Fruit fly (Drosophila melanogaster) whole organism, wandering third instar larva: ENCODE results near the gene Ror.

Experiments
- CG9705 ChIP-seq: fragments of 200-800 bp; sonication (Bioruptor generic); optimal IDR thresholded peaks from 2 replicates; lab custom pipeline; 2018; ENCODE audit warnings: missing biosample characterization, mild to moderate bottlenecking, missing genetic modification characterization
- Dfd ChIP-seq: fragments of >200 bp; optimal IDR thresholded peaks from 2 replicates; lab custom pipeline; 2017; ENCODE audit warnings: missing biosample characterization, missing genetic modification characterization
- Dif ChIP-seq: fragments of 200-275, 200-300 bp; sonication (Bioruptor generic); optimal IDR thresholded peaks from 2 replicates; lab custom pipeline; 2018; ENCODE audit warnings: missing biosample characterization, missing genetic modification characterization; ENCODE audit not compliant: partially characterized antibody
- GATAd ChIP-seq: sonication (Bioruptor generic); optimal IDR thresholded peaks from 2 replicates; lab custom pipeline; 2016; ENCODE audit warnings: missing biosample characterization, missing genetic modification characterization
- HLH106 ChIP-seq: fragments of 200-800 bp; optimal IDR thresholded peaks from 3 replicates; lab custom pipeline; 2019; ENCODE audit warnings: missing biosample characterization, mild to moderate bottlenecking, missing genetic modification characterization, moderate library complexity
- Hnf4 ChIP-seq: fragments of 200-800 bp; sonication (Bioruptor generic); optimal IDR thresholded peaks from 2 replicates; lab custom pipeline; 2016; ENCODE audit warnings: missing biosample characterization, mild to moderate bottlenecking, missing genetic modification characterization
- Hr78 ChIP-seq: fragments of >200 bp; optimal IDR thresholded peaks from 2 replicates; lab custom pipeline; 2017; ENCODE audit warnings: missing biosample characterization, missing genetic modification characterization
- Hr83 ChIP-seq: fragments of 200-300 bp; sonication (Bioruptor generic); optimal IDR thresholded peaks from 2 replicates; lab custom pipeline; 2016; ENCODE audit warnings: missing biosample characterization, mild to moderate bottlenecking, missing genetic modification characterization, moderate library complexity; ENCODE audit not compliant: poor library complexity, severe bottlenecking
- Jra ChIP-seq: sonication (Bioruptor generic); optimal IDR thresholded peaks from 2 replicates; lab custom pipeline; 2016; ENCODE audit warnings: missing biosample characterization, missing genetic modification characterization
- Mio ChIP-seq: sonication (Bioruptor generic); optimal IDR thresholded peaks from 2 replicates; lab custom pipeline; 2016; ENCODE audit warnings: missing biosample characterization, missing genetic modification characterization
- N ChIP-seq: fragments of >200 bp; optimal IDR thresholded peaks from 2 replicates; lab custom pipeline; 2018; ENCODE audit warnings: missing biosample characterization, missing external identifiers, missing genetic modification characterization
- OdsH ChIP-seq: fragments of 200-800 bp; sonication (Bioruptor generic); optimal IDR thresholded peaks from 2 replicates; lab custom pipeline; 2016; ENCODE audit warnings: missing biosample characterization, mild to moderate bottlenecking, missing genetic modification characterization
- Rel ChIP-seq, 2 experiments: fragments of 200-800 bp; sonication (Bioruptor generic) in 1 of 2; optimal IDR thresholded peaks; 2 replicates in 1 of 2; 3 replicates in 1 of 2; lab custom pipeline; 2016 to 2019; ENCODE audit warnings: mild to moderate bottlenecking in 2 of 2, missing biosample characterization in 2 of 2, missing genetic modification characterization in 2 of 2, moderate library complexity in 1 of 2
- Sp1 ChIP-seq: fragments of 200-800 bp; sonication (Bioruptor generic); optimal IDR thresholded peaks from 3 replicates; lab custom pipeline; 2019; ENCODE audit warnings: missing biosample characterization, mild to moderate bottlenecking, missing genetic modification characterization, moderate library complexity
- Vsx2 ChIP-seq: fragments of 200-300, 225-300 bp; sonication (Bioruptor generic); optimal IDR thresholded peaks from 2 replicates; lab custom pipeline; 2018; ENCODE audit warnings: missing biosample characterization, missing genetic modification characterization; ENCODE audit not compliant: partially characterized antibody
- br ChIP-seq: fragments of 200-800 bp; sonication (Bioruptor generic); optimal IDR thresholded peaks from 2 replicates; lab custom pipeline; 2016; ENCODE audit warnings: missing biosample characterization, missing genetic modification characterization
- brk ChIP-seq: fragments of 200-800 bp; sonication (Bioruptor generic); optimal IDR thresholded peaks from 2 replicates; lab custom pipeline; 2016; ENCODE audit warnings: missing biosample characterization, mild to moderate bottlenecking, missing genetic modification characterization
- dl ChIP-seq, 2 experiments: fragments of 175-275, 200-275 bp in 1 of 2; fragments of 200-275 bp in 1 of 2; sonication (Bioruptor generic); optimal IDR thresholded peaks; lab custom pipeline; 2018; ENCODE audit warnings: mild to moderate bottlenecking in 2 of 2, missing biosample characterization in 2 of 2, missing genetic modification characterization in 2 of 2, moderate library complexity in 2 of 2; ENCODE audit not compliant: partially characterized antibody in 2 of 2, insufficient read depth in 1 of 2
- ey ChIP-seq: fragments of 200-800 bp; sonication (Bioruptor generic); optimal IDR thresholded peaks from 2 replicates; lab custom pipeline; 2016; ENCODE audit warnings: missing biosample characterization, missing genetic modification characterization
- foxo ChIP-seq, 2 experiments: fragments of 200-800 bp; sonication (Bioruptor generic); optimal IDR thresholded peaks; 2 replicates in 1 of 2; 3 replicates in 1 of 2; lab custom pipeline; 2016 to 2017; ENCODE audit warnings: missing biosample characterization in 2 of 2, missing genetic modification characterization in 2 of 2
- fru ChIP-seq: fragments of 200-800 bp; sonication (Bioruptor generic); optimal IDR thresholded peaks from 3 replicates; lab custom pipeline; 2016; ENCODE audit warnings: missing biosample characterization, mild to moderate bottlenecking, missing genetic modification characterization
- h ChIP-seq: fragments of 200-800 bp; sonication (Bioruptor generic); optimal IDR thresholded peaks from 3 replicates; lab custom pipeline; 2016; ENCODE audit warnings: missing biosample characterization, mild to moderate bottlenecking, missing genetic modification characterization
- jim ChIP-seq: fragments of 175-275, 200-325 bp; sonication (Bioruptor generic); optimal IDR thresholded peaks from 2 replicates; lab custom pipeline; 2016; ENCODE audit warnings: missing biosample characterization, mild to moderate bottlenecking, missing genetic modification characterization
- lola ChIP-seq: fragments of >200 bp; optimal IDR thresholded peaks from 2 replicates; lab custom pipeline; 2017; ENCODE audit warnings: missing biosample characterization, missing genetic modification characterization
- pan ChIP-seq: fragments of >200 bp; optimal IDR thresholded peaks from 2 replicates; lab custom pipeline; 2017
- psq ChIP-seq: fragments of 200-800 bp; sonication (Bioruptor generic); optimal IDR thresholded peaks from 3 replicates; lab custom pipeline; 2017; ENCODE audit warnings: missing biosample characterization, mild to moderate bottlenecking, missing genetic modification characterization, moderate library complexity
- rgr ChIP-seq: fragments of 200-800 bp; sonication (Bioruptor generic); optimal IDR thresholded peaks from 3 replicates; lab custom pipeline; 2016; ENCODE audit warnings: missing biosample characterization, mild to moderate bottlenecking, missing genetic modification characterization
- sv ChIP-seq: fragments of 200-800 bp; sonication (Bioruptor generic); optimal IDR thresholded peaks from 3 replicates; lab custom pipeline; 2016; ENCODE audit warnings: missing biosample characterization, missing genetic modification characterization
- tai ChIP-seq: sonication (Bioruptor generic); optimal IDR thresholded peaks from 2 replicates; lab custom pipeline; 2016; ENCODE audit warnings: missing biosample characterization, missing genetic modification characterization
- usp ChIP-seq: fragments of >200 bp; optimal IDR thresholded peaks from 2 replicates; lab custom pipeline; 2017; ENCODE audit warnings: missing biosample characterization, missing genetic modification characterization

The Ror gene

dm6 chr2L:10226724-10227407 lies 24.8 kb upstream of the Ror start, which contains the start of gene CG5708 (continued):
- TF ChIP-seq Vsx2 (GFP tag; lab: Kevin White, UChicago), result no peak
- TF ChIP-seq Rel (GFP tag; optimal IDR thresholded peaks at IDR 0.05; lab: Kevin White, UChicago), result no peak
- TF ChIP-seq Rel (tag; optimal IDR thresholded peaks at IDR 0.05; lab: Kevin White, UChicago), result peak; percentile 41
- TF ChIP-seq CG9705 (GFP tag; lab: Kevin White, UChicago), result no peak
- TF ChIP-seq, all 38 proteins: peak for 7

dm6 chr2L:10230455-10230854 lies 21.2 kb upstream of the Ror start:
- no peak for TF ChIP-seq Hr78
- no peak for TF ChIP-seq Jra (GFP tag; lab: Kevin White, UChicago)
- TF ChIP-seq Mio (GFP tag; lab: Kevin White, UChicago), result no peak
- TF ChIP-seq pan (lab: Kevin White, UChicago), result no peak
- no peak for TF ChIP-seq lola (GFP tag; lab: Kevin White, UChicago)
- TF ChIP-seq tai (GFP tag; lab: Kevin White, UChicago), result no peak
- no peak for TF ChIP-seq brk (GFP tag; lab: Kevin White, UChicago)
- no peak for TF ChIP-seq br (GFP tag; lab: Kevin White, UChicago)
- TF ChIP-seq Dif (GFP tag; lab: Kevin White, UChicago), result no peak
- TF ChIP-seq N, result no peak
- no peak for TF ChIP-seq sv (GFP tag; lab: Kevin White, UChicago)
- no peak for TF ChIP-seq fru (GFP tag; lab: Kevin White, UChicago)
- TF ChIP-seq Rel (GFP tag; optimal IDR thresholded peaks at IDR 0.05; lab: Kevin White, UChicago), result no peak
- no peak for TF ChIP-seq Rel (tag; optimal IDR thresholded peaks at IDR 0.05; lab: Kevin White, UChicago)
- no peak for TF ChIP-seq GATAd (GFP tag; lab: Kevin White, UChicago)
- TF ChIP-seq CG9705 (GFP tag; lab: Kevin White, UChicago), result no peak
- TF ChIP-seq dl (GFP tag; optimal IDR thresholded peaks at IDR 0.05; lab: Kevin White, UChicago; ENCODE audit: insufficient read depth in 1 of 2, partially characterized antibody in 2 of 2), result no peak
- no peak for TF ChIP-seq jim (GFP tag; lab: Kevin White, UChicago)
- no peak for TF ChIP-seq h
- no peak for TF ChIP-seq Vsx2 (GFP tag; lab: Kevin White, UChicago)
- TF ChIP-seq, all 38 proteins: peak for 0

- peak; percentile 55 for TF ChIP-seq fru (GFP tag; lab: Kevin White, UChicago)
- TF ChIP-seq brk (GFP tag; lab: Kevin White, UChicago), result peak; percentile 43
- peak; percentile 1 for TF ChIP-seq Sp1 (GFP tag; lab: Kevin White, UChicago)
- TF ChIP-seq Dfd, result no peak
- TF ChIP-seq HLH106 (tag; lab: Kevin White, UChicago), result peak; percentile 19
- TF ChIP-seq rgr (GFP tag; lab: Kevin White, UChicago), result peak; percentile 60
- TF ChIP-seq OdsH, result peak; percentile 18
- peak; percentile 59 for TF ChIP-seq tai (GFP tag; lab: Kevin White, UChicago)
- TF ChIP-seq lola (GFP tag; lab: Kevin White, UChicago), result no peak
- TF ChIP-seq Rel (GFP tag; optimal IDR thresholded peaks at IDR 0.05; lab: Kevin White, UChicago), result no peak
- TF ChIP-seq Rel (tag; optimal IDR thresholded peaks at IDR 0.05; lab: Kevin White, UChicago), result no peak
- no peak for TF ChIP-seq Hr78
- peak; percentile 28 for TF ChIP-seq ey
- peak; percentile 32 for TF ChIP-seq psq (GFP tag; lab: Kevin White, UChicago)
- peak; percentile 22 for TF ChIP-seq Hnf4 (GFP tag; lab: Kevin White, UChicago)
- TF ChIP-seq Hr83 (GFP tag; lab: Kevin White, UChicago), result peak; percentile 40
- no peak for TF ChIP-seq br (GFP tag; lab: Kevin White, UChicago)
- TF ChIP-seq foxo (GFP tag; optimal IDR thresholded peaks at IDR 0.05; lab: Kevin White, UChicago), result peak in 1 of 2 experiments; percentile 59
- peak; percentile 66 for TF ChIP-seq h
Observed at dm6 chr2L:10231092-10231494, 20.6 kb upstream of the Ror start.

dm6 chr2L:10231510-10231909 lies 20.1 kb upstream of the Ror start, which contains the start of gene ova:
Gene ova (minus strand): TSS chr2L:10231692.
- TF ChIP-seq sv (GFP tag; lab: Kevin White, UChicago), result no peak
- no peak for TF ChIP-seq N
- no peak for TF ChIP-seq Hr83 (GFP tag; lab: Kevin White, UChicago)
- TF ChIP-seq rgr (GFP tag; lab: Kevin White, UChicago), result no peak
- TF ChIP-seq h, result no peak
- no peak for TF ChIP-seq Rel (GFP tag; optimal IDR thresholded peaks at IDR 0.05; lab: Kevin White, UChicago)
- TF ChIP-seq Rel (tag; optimal IDR thresholded peaks at IDR 0.05; lab: Kevin White, UChicago), result no peak
- no peak for TF ChIP-seq usp
- no peak for TF ChIP-seq dl (GFP tag; optimal IDR thresholded peaks at IDR 0.05; lab: Kevin White, UChicago; ENCODE audit: insufficient read depth in 1 of 2, partially characterized antibody in 2 of 2)
- no peak for TF ChIP-seq brk (GFP tag; lab: Kevin White, UChicago)
- no peak for TF ChIP-seq pan (lab: Kevin White, UChicago)
- no peak for TF ChIP-seq jim (GFP tag; lab: Kevin White, UChicago)
- no peak for TF ChIP-seq Mio (GFP tag; lab: Kevin White, UChicago)
- TF ChIP-seq lola (GFP tag; lab: Kevin White, UChicago), result no peak
- no peak for TF ChIP-seq tai (GFP tag; lab: Kevin White, UChicago)
